Worm (Caenorhabditis elegans) whole organism, mixed stage, embryonic: ENCODE measurements around the gene C29F9.9.

ENCODE experiments used
- bed-3 ChIP-seq: fragments of 200-800 bp; sonication (Bioruptor generic); optimal IDR thresholded peaks from 3 replicates; lab custom pipeline; 2018; ENCODE audit warnings: mild to moderate bottlenecking, missing genetic modification characterization, moderate library complexity, missing compliant biosample characterization
- elt-1 ChIP-seq: sonication (generic microtip); optimal IDR thresholded peaks from 2 replicates; lab custom pipeline; 2017; ENCODE audit warnings: missing genetic modification characterization, mild to moderate bottlenecking, missing compliant biosample characterization, antibody characterized with exemption, moderate library complexity, borderline replicate concordance; ENCODE audit not compliant: insufficient read depth
- elt-3 ChIP-seq: fragments of 150-350 bp; optimal IDR thresholded peaks from 2 replicates; lab custom pipeline; 2014; ENCODE audit warnings: missing biosample characterization, missing genetic modification characterization
- flh-1 ChIP-seq: fragments of 200-800 bp; sonication (Bioruptor generic); optimal IDR thresholded peaks from 2 replicates; lab custom pipeline; 2018; ENCODE audit warnings: mild to moderate bottlenecking, missing genetic modification characterization, moderate library complexity, missing compliant biosample characterization
- ham-2 ChIP-seq: fragments of 200-800 bp; sonication (Bioruptor generic); optimal IDR thresholded peaks from 2 replicates; lab custom pipeline; 2018; ENCODE audit warnings: mild to moderate bottlenecking, missing genetic modification characterization, missing compliant biosample characterization
- lin-32 ChIP-seq: fragments of 200-800 bp; sonication (Bioruptor generic); optimal IDR thresholded peaks from 2 replicates; lab custom pipeline; 2018; ENCODE audit warnings: mild to moderate bottlenecking, missing genetic modification characterization, missing compliant biosample characterization
- lsy-2 ChIP-seq: fragments of 150-350 bp; optimal IDR thresholded peaks from 2 replicates; lab custom pipeline; 2014; ENCODE audit warnings: missing biosample characterization, missing genetic modification characterization
- mab-5 ChIP-seq: fragments of 150-350 bp; optimal IDR thresholded peaks from 2 replicates; lab custom pipeline; 2014; ENCODE audit warnings: missing biosample characterization, missing genetic modification characterization
- nhr-237 ChIP-seq: fragments of 150-350 bp; optimal IDR thresholded peaks from 2 replicates; lab custom pipeline; 2014; ENCODE audit warnings: missing biosample characterization, missing genetic modification characterization
- nhr-28 ChIP-seq: fragments of 150-350 bp; optimal IDR thresholded peaks from 2 replicates; lab custom pipeline; 2014; ENCODE audit warnings: missing biosample characterization, missing genetic modification characterization
- pha-4 ChIP-seq: fragments of 150-350 bp; optimal IDR thresholded peaks from 2 replicates; lab custom pipeline; 2018; ENCODE audit warnings: missing biosample characterization, missing genetic modification reagents, missing genetic modification characterization
- snpc-4 ChIP-seq: fragments of 150-350 bp; optimal IDR thresholded peaks from 2 replicates; lab custom pipeline; 2014; ENCODE audit warnings: missing biosample characterization, missing genetic modification characterization

ce11 chrIII:66160-66559 lies 32.6 kb downstream of the C29F9.9 start, which contains the start of gene pck-1:
- TF ChIP-seq lsy-2 (tag; lab: Kevin White, UChicago), result no peak
- no peak for TF ChIP-seq pha-4 (tag; lab: Kevin White, UChicago)
- TF ChIP-seq elt-1 (tag; lab: Kevin White, UChicago), result no peak
- TF ChIP-seq snpc-4, result no peak
- TF ChIP-seq nhr-237 (tag; lab: Kevin White, UChicago), result no peak
- TF ChIP-seq elt-3 (tag; lab: Kevin White, UChicago), result no peak
- TF ChIP-seq flh-1, result no peak
- no peak for TF ChIP-seq mab-5 (tag; lab: Kevin White, UChicago)
- no peak for TF ChIP-seq lin-32 (GFP tag; lab: Kevin White, UChicago)
- no peak for TF ChIP-seq nhr-28
- no peak for TF ChIP-seq ham-2 (GFP tag; lab: Kevin White, UChicago)
- TF ChIP-seq bed-3, result no peak
